Worm (Caenorhabditis elegans) whole organism, L1 larva: ENCODE results near the gene otpl-3.

Experiments
- C16A3.4 ChIP-seq: fragments of 150-350 bp; optimal IDR thresholded peaks from 2 replicates; lab custom pipeline; 2014; ENCODE audit warnings: missing biosample characterization, missing genetic modification characterization
- ceh-63 ChIP-seq: fragments of 200-800 bp; sonication (Bioruptor generic); optimal IDR thresholded peaks from 2 replicates; lab custom pipeline; 2018; ENCODE audit warnings: mild to moderate bottlenecking, missing genetic modification characterization, missing compliant biosample characterization
- efl-1 ChIP-seq, 4 experiments: fragments of 150-350 bp; optimal IDR thresholded peaks in 3 of 4; peaks in 1 of 4; 1 replicate in 1 of 4; 2 replicates in 3 of 4; lab custom pipeline; 2014; ENCODE audit warnings: missing biosample characterization in 2 of 4, missing genetic modification characterization in 2 of 4, missing genetic modification reagents in 2 of 4
- efl-3 ChIP-seq: fragments of 200-800 bp; sonication (Bioruptor generic); optimal IDR thresholded peaks from 2 replicates; lab custom pipeline; 2018; ENCODE audit warnings: mild to moderate bottlenecking, missing genetic modification characterization, missing compliant biosample characterization
- ets-5 ChIP-seq: fragments of 200-800 bp; sonication (Bioruptor generic); IDR thresholded peaks from 2 replicates; pipeline ENCODE4 v1.3.6; 2022; ENCODE audit warnings: missing genetic modification characterization, missing compliant biosample characterization
- lin-39 ChIP-seq: fragments of 150-350 bp; optimal IDR thresholded peaks from 2 replicates; lab custom pipeline; 2014; ENCODE audit warnings: missing biosample characterization, missing genetic modification reagents, missing genetic modification characterization
- mdl-1 ChIP-seq, 2 experiments: fragments of 150-350 bp; optimal IDR thresholded peaks; 2 replicates each; lab custom pipeline; 2014 to 2017; ENCODE audit warnings: missing biosample characterization in 2 of 2, missing genetic modification characterization in 2 of 2, inconsistent platforms in 1 of 2
- nhr-28 ChIP-seq: fragments of 150-350 bp; optimal IDR thresholded peaks from 2 replicates; lab custom pipeline; 2014; ENCODE audit warnings: missing biosample characterization, missing genetic modification characterization
- nhr-77 ChIP-seq: fragments of 150-350 bp; optimal IDR thresholded peaks from 2 replicates; lab custom pipeline; 2014; ENCODE audit warnings: missing biosample characterization, missing genetic modification characterization
- snpc-4 ChIP-seq: fragments of 150-350 bp; optimal IDR thresholded peaks from 2 replicates; lab custom pipeline; 2014; ENCODE audit warnings: missing biosample characterization, missing genetic modification characterization
- sptf-1 ChIP-seq: fragments of 150-350 bp; optimal IDR thresholded peaks from 2 replicates; lab custom pipeline; 2014; ENCODE audit warnings: missing biosample characterization, missing genetic modification characterization
- tlp-1 ChIP-seq: fragments of 150-350 bp; optimal IDR thresholded peaks from 2 replicates; lab custom pipeline; 2014; ENCODE audit warnings: missing biosample characterization, missing genetic modification characterization
- zip-4 ChIP-seq: fragments of 200-800 bp; sonication (Bioruptor generic); optimal IDR thresholded peaks from 2 replicates; lab custom pipeline; 2018; ENCODE audit warnings: mild to moderate bottlenecking, missing genetic modification characterization, moderate library complexity, missing compliant biosample characterization

DNA sequence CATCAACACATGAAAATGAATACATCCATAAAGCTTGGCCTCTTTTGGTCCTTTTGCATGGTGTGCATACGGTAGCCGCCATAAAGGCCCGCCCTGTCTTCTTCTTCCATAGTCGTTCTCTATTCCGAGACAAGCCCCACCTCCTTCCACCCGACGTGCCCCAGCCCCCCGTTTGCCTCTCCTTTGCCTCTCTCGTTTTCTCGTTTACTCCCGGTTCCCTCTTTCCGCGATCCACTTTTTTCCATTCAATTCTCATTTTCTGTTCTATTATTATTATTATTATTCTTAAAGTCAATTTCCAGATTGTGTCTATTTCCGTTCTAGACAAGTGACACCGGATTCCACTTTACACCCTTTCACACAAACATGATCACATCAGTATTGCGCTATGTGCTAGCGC, 35.2 kb downstream of the otpl-3 start, which contains the start of gene unc-6:
- TF ChIP-seq sptf-1 (tag; lab: Kevin White, UChicago), result no peak
- TF ChIP-seq snpc-4, result no peak
- TF ChIP-seq lin-39, result no peak
- no peak for TF ChIP-seq nhr-77
- no peak for TF ChIP-seq nhr-28 (tag; lab: Kevin White, UChicago)
- TF ChIP-seq mdl-1 (tag; optimal IDR thresholded peaks at IDR 0.05; lab: Kevin White, UChicago), result no peak
- no peak for TF ChIP-seq ets-5 (GFP tag; lab: Robert Waterston, UW)
- no peak for TF ChIP-seq zip-4
- TF ChIP-seq tlp-1, result no peak
- TF ChIP-seq efl-3 (GFP tag; lab: Kevin White, UChicago), result no peak
- TF ChIP-seq ceh-63, result no peak
- no peak for TF ChIP-seq efl-1 (optimal IDR thresholded peaks at IDR 0.05; lab: Kevin White, UChicago)
- no peak for TF ChIP-seq efl-1 (GFP tag; optimal IDR thresholded peaks at IDR 0.05 in 1 of 2; lab: Kevin White, UChicago)
- TF ChIP-seq C16A3.4 (tag; lab: Kevin White, UChicago), result no peak
